Worm (Caenorhabditis elegans): ENCODE measurements around the gene srg-13.

DNA sequence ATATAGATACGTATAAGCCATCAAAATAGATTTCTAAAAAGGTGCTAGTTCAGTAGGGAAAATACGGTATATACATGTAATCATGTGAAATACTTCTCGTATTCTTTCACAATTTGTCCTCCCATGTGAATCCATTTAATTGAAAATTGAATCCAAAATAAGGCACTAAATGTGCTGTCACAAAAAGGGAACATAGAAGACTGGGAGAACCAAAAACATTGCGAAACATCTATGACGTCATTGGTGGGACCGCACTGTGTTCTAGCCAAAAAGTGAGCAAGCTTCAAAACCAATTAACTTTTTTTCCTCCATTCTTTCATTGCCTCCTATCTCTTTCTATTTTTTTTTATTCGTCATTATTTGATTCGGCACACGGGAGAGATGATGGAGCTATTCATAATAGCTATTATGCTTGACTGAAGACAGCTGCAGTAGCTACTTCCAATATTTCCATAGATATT lies 13.6 kb upstream of the srg-13 start, which contains the start of gene cdka-1:
- TF ChIP-seq tab-1 (GFP tag; IDR thresholded peaks at IDR 0.05) (no peak), ref-1 (GFP tag; conservative IDR thresholded peaks at IDR 0.05) (no peak)

All from whole organism, midembryonic.